Fruit fly (Drosophila melanogaster) whole organism, embryonic: ENCODE data around the gene CG4570.

Source experiments
- Ada2b ChIP-seq: fragments of 200-800 bp; sonication (Bioruptor generic); IDR thresholded peaks from 2 replicates; pipeline ENCODE4 v1.3.6; 2022; ENCODE audit warnings: missing biosample characterization, missing genetic modification characterization
- Atf3 ChIP-seq: fragments of 200-800 bp; sonication (Bioruptor generic); optimal IDR thresholded peaks from 3 replicates; lab custom pipeline; 2016; ENCODE audit warnings: missing biosample characterization, missing genetic modification characterization
- Blimp-1 ChIP-seq: fragments of 200-800 bp; sonication (Bioruptor generic); optimal IDR thresholded peaks from 3 replicates; lab custom pipeline; 2018; ENCODE audit warnings: missing biosample characterization, missing genetic modification characterization, mild to moderate bottlenecking, moderate library complexity, missing genetic modification reagents
- Bteb2 ChIP-seq: fragments of 200-800 bp; sonication (Bioruptor generic); optimal IDR thresholded peaks from 2 replicates; lab custom pipeline; 2016; ENCODE audit warnings: missing biosample characterization, missing genetic modification characterization
- CG12219 ChIP-seq: fragments of 200-800 bp; sonication (Bioruptor generic); optimal IDR thresholded peaks from 3 replicates; lab custom pipeline; 2018; ENCODE audit warnings: missing biosample characterization, mild to moderate bottlenecking, missing genetic modification characterization
- CG12391 ChIP-seq: fragments of 200-800 bp; sonication (Bioruptor generic); optimal IDR thresholded peaks from 3 replicates; lab custom pipeline; 2018; ENCODE audit warnings: missing biosample characterization, mild to moderate bottlenecking, missing genetic modification characterization, moderate library complexity
- CG12659 ChIP-seq: fragments of 200-800 bp; sonication (Bioruptor generic); optimal IDR thresholded peaks from 3 replicates; lab custom pipeline; 2017; ENCODE audit warnings: mild to moderate bottlenecking, missing biosample characterization, missing genetic modification reagents, missing genetic modification characterization
- CG15073 ChIP-seq: fragments of 200-800 bp; sonication (Bioruptor generic); optimal IDR thresholded peaks from 2 replicates; lab custom pipeline; 2016; ENCODE audit warnings: missing biosample characterization, missing genetic modification characterization
- CG15514 ChIP-seq: fragments of 200-800 bp; sonication (Bioruptor generic); optimal IDR thresholded peaks from 3 replicates; lab custom pipeline; 2017; ENCODE audit warnings: missing biosample characterization, missing genetic modification characterization, mild to moderate bottlenecking, moderate library complexity, missing genetic modification reagents
- CG17328 ChIP-seq: fragments of 200-800 bp; sonication (Bioruptor generic); IDR thresholded peaks from 2 replicates; pipeline ENCODE4 v1.3.6; 2022; ENCODE audit warnings: missing biosample characterization, missing genetic modification characterization
- CG17568 ChIP-seq: fragments of 200-800 bp; sonication (Bioruptor generic); optimal IDR thresholded peaks from 2 replicates; lab custom pipeline; 2018; ENCODE audit warnings: missing biosample characterization, mild to moderate bottlenecking, missing genetic modification characterization, moderate library complexity
- CG17612 ChIP-seq: fragments of 200-800 bp; sonication (Bioruptor generic); IDR thresholded peaks from 2 replicates; pipeline ENCODE4 v1.3.6; 2022; ENCODE audit warnings: missing biosample characterization, missing genetic modification characterization
- CG17829 ChIP-seq: fragments of 200-800 bp; optimal IDR thresholded peaks from 2 replicates; lab custom pipeline; 2019; ENCODE audit warnings: missing biosample characterization, mild to moderate bottlenecking, missing genetic modification characterization, moderate library complexity
- CG5245 ChIP-seq: fragments of 200-800 bp; sonication (Bioruptor generic); optimal IDR thresholded peaks from 3 replicates; lab custom pipeline; 2016; ENCODE audit warnings: missing biosample characterization, missing genetic modification characterization
- CG6683 ChIP-seq: fragments of 200-800 bp; sonication (Bioruptor generic); optimal IDR thresholded peaks from 2 replicates; lab custom pipeline; 2017; ENCODE audit warnings: missing biosample characterization, mild to moderate bottlenecking, missing genetic modification characterization, missing genetic modification reagents
- CG7987 ChIP-seq: fragments of 200-800 bp; sonication (Bioruptor generic); optimal IDR thresholded peaks from 2 replicates; lab custom pipeline; 2018; ENCODE audit warnings: missing biosample characterization, mild to moderate bottlenecking, missing genetic modification characterization, moderate library complexity
- CG9727 ChIP-seq: fragments of 200-800 bp; sonication (Bioruptor generic); optimal IDR thresholded peaks from 3 replicates; lab custom pipeline; 2017; ENCODE audit warnings: missing biosample characterization, mild to moderate bottlenecking, missing genetic modification characterization
- Camta ChIP-seq: fragments of 200-800 bp; sonication (Bioruptor generic); optimal IDR thresholded peaks from 2 replicates; lab custom pipeline; 2016; ENCODE audit warnings: missing biosample characterization, missing genetic modification characterization
- Dip2 ChIP-seq: fragments of 200-800 bp; sonication (Bioruptor generic); IDR thresholded peaks from 2 replicates; pipeline ENCODE4 v1.3.6; 2022; ENCODE audit warnings: missing biosample characterization, missing genetic modification characterization
- HmgD ChIP-seq: fragments of 200-800 bp; sonication (Bioruptor generic); optimal IDR thresholded peaks from 3 replicates; lab custom pipeline; 2016; ENCODE audit warnings: missing biosample characterization, missing genetic modification characterization
- MBD-R2 ChIP-seq: fragments of 200-800 bp; sonication (Bioruptor generic); IDR thresholded peaks from 2 replicates; pipeline ENCODE4 v1.3.6; 2022; ENCODE audit warnings: missing biosample characterization, missing genetic modification characterization
- Myb ChIP-seq: fragments of 200-800 bp; sonication (Bioruptor generic); optimal IDR thresholded peaks from 2 replicates; lab custom pipeline; 2016; ENCODE audit warnings: missing biosample characterization, missing genetic modification characterization
- NFAT ChIP-seq: fragments of 200-800 bp; sonication (Bioruptor generic); IDR thresholded peaks from 2 replicates; pipeline ENCODE4 v1.3.6; 2022; ENCODE audit warnings: missing biosample characterization, missing genetic modification characterization
- Nf-YC ChIP-seq: fragments of 200-800 bp; optimal IDR thresholded peaks from 3 replicates; lab custom pipeline; 2019; ENCODE audit warnings: missing biosample characterization, mild to moderate bottlenecking, missing genetic modification characterization, moderate library complexity
- Taf1 ChIP-seq: fragments of 200-800 bp; sonication (Bioruptor generic); IDR thresholded peaks from 2 replicates; pipeline ENCODE4 v1.3.6; 2022; ENCODE audit warnings: missing biosample characterization, missing genetic modification characterization
- Usf ChIP-seq: fragments of 200-800 bp; sonication (Bioruptor generic); optimal IDR thresholded peaks from 2 replicates; lab custom pipeline; 2017; ENCODE audit warnings: missing genotype, missing biosample characterization, missing genetic modification characterization
- Vsx1 ChIP-seq: fragments of 200-800 bp; sonication (Bioruptor generic); optimal IDR thresholded peaks from 2 replicates; lab custom pipeline; 2017; ENCODE audit warnings: missing biosample characterization, mild to moderate bottlenecking, missing genetic modification characterization, missing genetic modification reagents
- Xbp1 ChIP-seq: fragments of 200-800 bp; sonication (Bioruptor generic); optimal IDR thresholded peaks from 3 replicates; lab custom pipeline; 2016; ENCODE audit warnings: missing biosample characterization, mild to moderate bottlenecking, missing genetic modification characterization
- ab ChIP-seq: fragments of 200-800 bp; sonication (Bioruptor generic); optimal IDR thresholded peaks from 2 replicates; lab custom pipeline; 2016; ENCODE audit warnings: missing biosample characterization, missing genetic modification characterization
- ap ChIP-seq: fragments of 200-800 bp; sonication (Bioruptor generic); IDR thresholded peaks from 2 replicates; pipeline ENCODE4 v1.3.6; 2022; ENCODE audit warnings: missing biosample characterization, missing genetic modification characterization
- bigmax ChIP-seq: fragments of 200-800 bp; sonication (Bioruptor generic); optimal IDR thresholded peaks from 2 replicates; lab custom pipeline; 2018; ENCODE audit warnings: missing biosample characterization, mild to moderate bottlenecking, missing genetic modification characterization
- cato ChIP-seq: fragments of 200-800 bp; sonication (Bioruptor generic); optimal IDR thresholded peaks from 2 replicates; lab custom pipeline; 2016; ENCODE audit warnings: missing biosample characterization, missing genetic modification characterization, borderline replicate concordance
- chm ChIP-seq: fragments of 200-800 bp; sonication (Bioruptor generic); IDR thresholded peaks from 2 replicates; pipeline ENCODE4 v1.3.6; 2022; ENCODE audit warnings: missing biosample characterization, missing genetic modification characterization
- ci ChIP-seq: fragments of 200-800 bp; sonication (Bioruptor generic); IDR thresholded peaks from 3 replicates; pipeline ENCODE4 v1.3.6; 2022; ENCODE audit warnings: missing biosample characterization, missing genetic modification characterization
- corto ChIP-seq: fragments of 200-800 bp; sonication (Bioruptor generic); optimal IDR thresholded peaks from 2 replicates; lab custom pipeline; 2016; ENCODE audit warnings: missing biosample characterization, mild to moderate bottlenecking, missing genetic modification characterization, moderate library complexity
- eve ChIP-seq, 2 experiments: fragments of >200 bp; optimal IDR thresholded peaks; 2 replicates each; lab custom pipeline; 2017; ENCODE audit warnings: missing biosample characterization in 2 of 2, missing genetic modification characterization in 2 of 2
- gcm2 ChIP-seq: fragments of 200-800 bp; sonication (Bioruptor generic); optimal IDR thresholded peaks from 2 replicates; lab custom pipeline; 2016; ENCODE audit warnings: missing biosample characterization, missing genetic modification characterization
- grau ChIP-seq: fragments of 200-800 bp; optimal IDR thresholded peaks from 3 replicates; lab custom pipeline; 2019; ENCODE audit warnings: missing biosample characterization, mild to moderate bottlenecking, missing genetic modification characterization, moderate library complexity
- jing ChIP-seq: fragments of 200-800 bp; sonication (Bioruptor generic); optimal IDR thresholded peaks from 2 replicates; lab custom pipeline; 2018; ENCODE audit warnings: missing biosample characterization, mild to moderate bottlenecking, missing genetic modification characterization
- lbe ChIP-seq: fragments of 200-800 bp; sonication (Bioruptor generic); optimal IDR thresholded peaks from 2 replicates; lab custom pipeline; 2016; ENCODE audit warnings: missing biosample characterization, mild to moderate bottlenecking, missing genetic modification characterization
- mirr ChIP-seq: fragments of 200-800 bp; sonication (Bioruptor generic); optimal IDR thresholded peaks from 3 replicates; lab custom pipeline; 2018; ENCODE audit warnings: missing biosample characterization, mild to moderate bottlenecking, missing genetic modification characterization
- org-1 ChIP-seq: fragments of 200-800 bp; sonication (Bioruptor generic); optimal IDR thresholded peaks from 2 replicates; lab custom pipeline; 2017; ENCODE audit warnings: missing biosample characterization, missing genetic modification characterization
- run ChIP-seq: fragments of 200-800 bp; sonication (Bioruptor generic); optimal IDR thresholded peaks from 3 replicates; lab custom pipeline; 2018; ENCODE audit warnings: missing biosample characterization, mild to moderate bottlenecking, missing genetic modification characterization
- sug ChIP-seq: fragments of 200-800 bp; optimal IDR thresholded peaks from 2 replicates; lab custom pipeline; 2019; ENCODE audit warnings: missing biosample characterization, mild to moderate bottlenecking, missing genetic modification characterization, moderate library complexity
- tna ChIP-seq: fragments of 200-800 bp; sonication (Bioruptor generic); IDR thresholded peaks from 2 replicates; pipeline ENCODE4 v1.3.6; 2022; ENCODE audit warnings: missing biosample characterization, missing genetic modification characterization; ENCODE audit not compliant: partially characterized antibody
- toy ChIP-seq: fragments of 200-800 bp; sonication (Bioruptor generic); IDR thresholded peaks from 2 replicates; pipeline ENCODE4 v1.3.6; 2022; ENCODE audit warnings: missing biosample characterization, missing genetic modification characterization
- ttk ChIP-seq: fragments of 200-800 bp; sonication (Bioruptor generic); IDR thresholded peaks from 2 replicates; pipeline ENCODE4 v2.1.2; 2022; ENCODE audit warnings: missing biosample characterization, missing genetic modification characterization
- tup ChIP-seq: fragments of 200-800 bp; sonication (Bioruptor generic); optimal IDR thresholded peaks from 2 replicates; lab custom pipeline; 2016; ENCODE audit warnings: missing biosample characterization, mild to moderate bottlenecking, missing genetic modification characterization, moderate library complexity
- unc-4 ChIP-seq: fragments of 200-800 bp; sonication (Bioruptor generic); IDR thresholded peaks from 2 replicates; pipeline ENCODE4 v1.3.6; 2022; ENCODE audit warnings: missing biosample characterization, missing genetic modification characterization; ENCODE audit not compliant: partially characterized antibody
- yki ChIP-seq: fragments of >200 bp; optimal IDR thresholded peaks from 3 replicates; lab custom pipeline; 2018
- zfh2 ChIP-seq: fragments of 200-800 bp; sonication (Bioruptor generic); optimal IDR thresholded peaks from 2 replicates; lab custom pipeline; 2016; ENCODE audit warnings: missing biosample characterization, missing genetic modification characterization

The CG4570 gene

DNA sequence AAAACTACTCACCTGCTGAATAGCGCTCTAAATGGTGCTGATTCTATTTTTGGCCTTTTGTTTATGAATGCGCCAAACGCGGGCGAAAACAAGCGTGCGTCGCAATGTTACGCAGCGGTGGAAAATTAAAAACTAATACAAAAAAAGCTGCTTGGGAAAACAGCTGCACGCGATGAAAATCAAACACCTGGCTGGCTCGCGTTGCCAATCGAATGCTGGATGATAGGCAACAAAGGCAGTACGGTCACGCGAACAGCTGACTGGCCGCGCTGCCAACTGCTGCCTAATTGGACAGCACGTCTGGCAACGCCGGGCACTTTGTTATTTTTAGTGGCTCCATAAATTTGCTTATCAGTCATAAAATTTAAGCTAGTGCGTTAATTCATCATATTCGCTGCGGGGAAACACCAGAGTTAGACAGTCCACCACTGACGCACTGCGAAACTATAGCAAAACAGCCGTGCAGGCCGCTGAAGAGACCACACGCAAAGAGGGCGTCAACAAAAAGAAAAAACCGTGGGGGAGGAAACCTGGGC lies 11.9 kb downstream of the CG4570 start, which contains the start of the genes SelR and Tsp86D (continued):
- TF ChIP-seq Blimp-1 (GFP tag; lab: Kevin White, UChicago) = no peak
- peak; percentile 37 for TF ChIP-seq CG12219
- peak; percentile 64 for TF ChIP-seq CG7987
- TF ChIP-seq unc-4 = peak; percentile 66
- no peak for TF ChIP-seq toy
- TF ChIP-seq sug = peak; percentile 95
- TF ChIP-seq bigmax (GFP tag; lab: Kevin White, UChicago) = no peak
- TF ChIP-seq HmgD (GFP tag; lab: Kevin White, UChicago) = no peak
- no peak; the same call in none of the 2 replicates for TF ChIP-seq tna
- no peak for TF ChIP-seq yki (lab: Kevin White, UChicago)
- no peak for TF ChIP-seq chm (GFP tag; lab: Robert Waterston, UW)
- TF ChIP-seq CG6683 (GFP tag; lab: Kevin White, UChicago) = no peak
- TF ChIP-seq Myb (GFP tag; lab: Kevin White, UChicago) = no peak
- no peak for TF ChIP-seq ap (GFP tag; lab: Robert Waterston, UW)
- TF ChIP-seq MBD-R2 = peak; percentile 97
- TF ChIP-seq org-1 (GFP tag; lab: Kevin White, UChicago) = no peak
- no peak for TF ChIP-seq Dip2 (GFP tag; lab: Robert Waterston, UW)
- no peak for TF ChIP-seq Taf1 (GFP tag; lab: Robert Waterston, UW)
- TF ChIP-seq CG17612 (GFP tag; lab: Robert Waterston, UW) = no peak
- TF ChIP-seq corto (GFP tag; lab: Kevin White, UChicago) = no peak
- TF ChIP-seq CG12391 (tag; lab: Kevin White, UChicago) = peak; percentile 33
- peak; percentile 62 for TF ChIP-seq CG17568 (GFP tag; lab: Kevin White, UChicago)
- peak; percentile 87 for TF ChIP-seq CG15514 (GFP tag; lab: Kevin White, UChicago)
- peak; percentile 25 for TF ChIP-seq run
- no peak for TF ChIP-seq CG5245 (GFP tag; lab: Kevin White, UChicago)
- peak; percentile 94 for TF ChIP-seq Vsx1
- TF ChIP-seq NFAT (GFP tag; lab: Robert Waterston, UW) = 0 out of 2 replicates have a peak, but pooled peaks have one; percentile 27
- TF ChIP-seq Ada2b (GFP tag; lab: Robert Waterston, UW) = no peak
- TF ChIP-seq grau = peak; percentile 32
- no peak for TF ChIP-seq CG17328 (GFP tag; lab: Robert Waterston, UW)
- TF ChIP-seq zfh2 (GFP tag; lab: Kevin White, UChicago) = no peak
- TF ChIP-seq gcm2 = no peak
- peak; percentile 75 for TF ChIP-seq CG17829 (tag; lab: Kevin White, UChicago)
- TF ChIP-seq Camta (GFP tag; lab: Kevin White, UChicago) = no peak
- TF ChIP-seq tup (GFP tag; lab: Kevin White, UChicago) = no peak
- no peak for TF ChIP-seq Xbp1 (GFP tag; lab: Kevin White, UChicago)
- 0 out of 2 replicates have a peak, but pooled peaks have one; percentile 17 for TF ChIP-seq ttk (GFP tag; lab: Robert Waterston, UW)
- TF ChIP-seq CG12659 (GFP tag; lab: Kevin White, UChicago) = peak; percentile 64
- TF ChIP-seq mirr (GFP tag; lab: Kevin White, UChicago) = peak; percentile 82
- no peak for TF ChIP-seq cato (GFP tag; lab: Kevin White, UChicago)
- TF ChIP-seq eve (GFP tag; optimal IDR thresholded peaks at IDR 0.05; lab: Kevin White, UChicago) = no peak
- no peak for TF ChIP-seq Bteb2 (GFP tag; lab: Kevin White, UChicago)
- no peak for TF ChIP-seq jing (GFP tag; lab: Kevin White, UChicago)
- TF ChIP-seq Usf (GFP tag; lab: Kevin White, UChicago) = no peak
- TF ChIP-seq Atf3 (GFP tag; lab: Kevin White, UChicago) = no peak
- peak; percentile 66 for TF ChIP-seq Nf-YC (tag; lab: Kevin White, UChicago)
- TF ChIP-seq ci (GFP tag; lab: Robert Waterston, UW) = peak; percentile 24; the same call in 2 of the 3 replicates
- TF ChIP-seq lbe = no peak
- TF ChIP-seq CG15073 (GFP tag; lab: Kevin White, UChicago) = no peak
- no peak for TF ChIP-seq ab (GFP tag; lab: Kevin White, UChicago)
- TF ChIP-seq CG9727 = peak; percentile 42
